Fruit fly (Drosophila melanogaster) whole organism, wandering third instar larva: ENCODE results near the gene ATP7.

Experiments
- Abd-B ChIP-seq: fragments of >200 bp; optimal IDR thresholded peaks from 2 replicates; lab custom pipeline; 2017; ENCODE audit warnings: missing biosample characterization, missing genetic modification characterization
- CG9705 ChIP-seq: fragments of 200-800 bp; sonication (Bioruptor generic); optimal IDR thresholded peaks from 2 replicates; lab custom pipeline; 2018; ENCODE audit warnings: missing biosample characterization, mild to moderate bottlenecking, missing genetic modification characterization
- CrebA ChIP-seq: fragments of 200-800 bp; sonication (Bioruptor generic); optimal IDR thresholded peaks from 2 replicates; lab custom pipeline; 2016; ENCODE audit warnings: missing biosample characterization, mild to moderate bottlenecking, missing genetic modification characterization, borderline replicate concordance
- Dif ChIP-seq: fragments of 200-275, 200-300 bp; sonication (Bioruptor generic); optimal IDR thresholded peaks from 2 replicates; lab custom pipeline; 2018; ENCODE audit warnings: missing biosample characterization, missing genetic modification characterization; ENCODE audit not compliant: partially characterized antibody
- HLH106 ChIP-seq: fragments of 200-800 bp; optimal IDR thresholded peaks from 3 replicates; lab custom pipeline; 2019; ENCODE audit warnings: missing biosample characterization, mild to moderate bottlenecking, missing genetic modification characterization, moderate library complexity
- Hr78 ChIP-seq: fragments of >200 bp; optimal IDR thresholded peaks from 2 replicates; lab custom pipeline; 2017; ENCODE audit warnings: missing biosample characterization, missing genetic modification characterization
- Hr83 ChIP-seq: fragments of 200-300 bp; sonication (Bioruptor generic); optimal IDR thresholded peaks from 2 replicates; lab custom pipeline; 2016; ENCODE audit warnings: missing biosample characterization, mild to moderate bottlenecking, missing genetic modification characterization, moderate library complexity; ENCODE audit not compliant: poor library complexity, severe bottlenecking
- Jra ChIP-seq: sonication (Bioruptor generic); optimal IDR thresholded peaks from 2 replicates; lab custom pipeline; 2016; ENCODE audit warnings: missing biosample characterization, missing genetic modification characterization
- Myc ChIP-seq: fragments of >200 bp; optimal IDR thresholded peaks from 2 replicates; lab custom pipeline; 2017
- N ChIP-seq: fragments of >200 bp; optimal IDR thresholded peaks from 2 replicates; lab custom pipeline; 2018; ENCODE audit warnings: missing biosample characterization, missing external identifiers, missing genetic modification characterization
- Rel ChIP-seq, 2 experiments: fragments of 200-800 bp; sonication (Bioruptor generic) in 1 of 2; optimal IDR thresholded peaks; 2 replicates in 1 of 2; 3 replicates in 1 of 2; lab custom pipeline; 2016 to 2019; ENCODE audit warnings: mild to moderate bottlenecking in 2 of 2, missing biosample characterization in 2 of 2, missing genetic modification characterization in 2 of 2, moderate library complexity in 1 of 2
- Sp1 ChIP-seq: fragments of 200-800 bp; sonication (Bioruptor generic); optimal IDR thresholded peaks from 3 replicates; lab custom pipeline; 2019; ENCODE audit warnings: missing biosample characterization, mild to moderate bottlenecking, missing genetic modification characterization, moderate library complexity
- Vsx2 ChIP-seq: fragments of 200-300, 225-300 bp; sonication (Bioruptor generic); optimal IDR thresholded peaks from 2 replicates; lab custom pipeline; 2018; ENCODE audit warnings: missing biosample characterization, missing genetic modification characterization; ENCODE audit not compliant: partially characterized antibody
- br ChIP-seq: fragments of 200-800 bp; sonication (Bioruptor generic); optimal IDR thresholded peaks from 2 replicates; lab custom pipeline; 2016; ENCODE audit warnings: missing biosample characterization, missing genetic modification characterization
- brk ChIP-seq: fragments of 200-800 bp; sonication (Bioruptor generic); optimal IDR thresholded peaks from 2 replicates; lab custom pipeline; 2016; ENCODE audit warnings: missing biosample characterization, mild to moderate bottlenecking, missing genetic modification characterization
- dl ChIP-seq, 2 experiments: fragments of 175-275, 200-275 bp in 1 of 2; fragments of 200-275 bp in 1 of 2; sonication (Bioruptor generic); optimal IDR thresholded peaks; lab custom pipeline; 2018; ENCODE audit warnings: mild to moderate bottlenecking in 2 of 2, missing biosample characterization in 2 of 2, missing genetic modification characterization in 2 of 2, moderate library complexity in 2 of 2; ENCODE audit not compliant: partially characterized antibody in 2 of 2, insufficient read depth in 1 of 2
- dmrt93B ChIP-seq: fragments of 200-800 bp; sonication (Bioruptor generic); optimal IDR thresholded peaks from 2 replicates; lab custom pipeline; 2018; ENCODE audit warnings: missing biosample characterization, mild to moderate bottlenecking, missing genetic modification characterization
- dsf ChIP-seq: sonication (Bioruptor generic); optimal IDR thresholded peaks from 2 replicates; lab custom pipeline; 2016; ENCODE audit warnings: missing biosample characterization, missing genetic modification characterization, borderline replicate concordance
- foxo ChIP-seq, 2 experiments: fragments of 200-800 bp; sonication (Bioruptor generic); optimal IDR thresholded peaks; 2 replicates in 1 of 2; 3 replicates in 1 of 2; lab custom pipeline; 2016 to 2017; ENCODE audit warnings: missing biosample characterization in 2 of 2, missing genetic modification characterization in 2 of 2
- fru ChIP-seq: fragments of 200-800 bp; sonication (Bioruptor generic); optimal IDR thresholded peaks from 3 replicates; lab custom pipeline; 2016; ENCODE audit warnings: missing biosample characterization, mild to moderate bottlenecking, missing genetic modification characterization
- h ChIP-seq: fragments of 200-800 bp; sonication (Bioruptor generic); optimal IDR thresholded peaks from 3 replicates; lab custom pipeline; 2016; ENCODE audit warnings: missing biosample characterization, mild to moderate bottlenecking, missing genetic modification characterization
- jim ChIP-seq: fragments of 175-275, 200-325 bp; sonication (Bioruptor generic); optimal IDR thresholded peaks from 2 replicates; lab custom pipeline; 2016; ENCODE audit warnings: missing biosample characterization, mild to moderate bottlenecking, missing genetic modification characterization
- pan ChIP-seq: fragments of >200 bp; optimal IDR thresholded peaks from 2 replicates; lab custom pipeline; 2017
- psq ChIP-seq: fragments of 200-800 bp; sonication (Bioruptor generic); optimal IDR thresholded peaks from 3 replicates; lab custom pipeline; 2017; ENCODE audit warnings: missing biosample characterization, mild to moderate bottlenecking, missing genetic modification characterization, moderate library complexity
- rgr ChIP-seq: fragments of 200-800 bp; sonication (Bioruptor generic); optimal IDR thresholded peaks from 3 replicates; lab custom pipeline; 2016; ENCODE audit warnings: missing biosample characterization, mild to moderate bottlenecking, missing genetic modification characterization
- sv ChIP-seq: fragments of 200-800 bp; sonication (Bioruptor generic); optimal IDR thresholded peaks from 3 replicates; lab custom pipeline; 2016; ENCODE audit warnings: missing biosample characterization, missing genetic modification characterization
- woc ChIP-seq: sonication (Bioruptor generic); optimal IDR thresholded peaks from 2 replicates; lab custom pipeline; 2016; ENCODE audit warnings: missing biosample characterization, mild to moderate bottlenecking, missing genetic modification characterization

Gene ATP7

DNA sequence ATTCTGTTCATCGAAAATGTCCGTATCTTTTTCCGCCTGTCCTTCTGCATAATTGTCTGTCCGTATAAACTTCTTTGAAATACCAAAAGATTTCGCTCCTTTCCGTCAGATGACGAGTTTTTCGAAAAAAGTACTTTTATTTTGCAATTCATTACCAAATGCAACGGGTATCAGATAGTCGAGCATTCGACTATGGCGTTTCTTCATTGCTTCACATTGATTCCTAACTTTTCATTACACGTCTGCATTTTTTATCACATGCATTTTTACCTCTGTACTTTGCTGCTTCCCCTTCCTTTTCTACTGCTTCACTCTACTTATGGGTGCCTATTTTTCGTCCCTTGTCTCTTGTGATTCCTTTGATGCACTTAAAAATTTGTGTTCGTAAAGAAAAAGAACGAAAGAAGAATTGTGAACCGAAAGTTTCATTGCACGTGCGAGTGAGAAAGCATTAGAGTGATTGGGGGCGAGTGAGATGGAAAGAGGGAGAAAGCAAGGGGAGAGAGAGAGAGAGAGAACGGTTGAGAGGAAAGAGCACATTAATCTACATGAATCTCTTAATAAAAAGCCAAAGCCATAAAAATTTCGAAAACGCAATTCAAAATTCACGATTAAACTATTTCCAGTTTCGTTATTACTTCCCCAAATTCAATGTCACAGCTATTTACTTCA is 26.4 kb upstream of the ATP7 start:
- TF ChIP-seq jim (GFP tag; lab: Kevin White, UChicago) (no peak), HLH106 (tag; lab: Kevin White, UChicago) (no peak), Jra (GFP tag; lab: Kevin White, UChicago) (no peak)

DNA sequence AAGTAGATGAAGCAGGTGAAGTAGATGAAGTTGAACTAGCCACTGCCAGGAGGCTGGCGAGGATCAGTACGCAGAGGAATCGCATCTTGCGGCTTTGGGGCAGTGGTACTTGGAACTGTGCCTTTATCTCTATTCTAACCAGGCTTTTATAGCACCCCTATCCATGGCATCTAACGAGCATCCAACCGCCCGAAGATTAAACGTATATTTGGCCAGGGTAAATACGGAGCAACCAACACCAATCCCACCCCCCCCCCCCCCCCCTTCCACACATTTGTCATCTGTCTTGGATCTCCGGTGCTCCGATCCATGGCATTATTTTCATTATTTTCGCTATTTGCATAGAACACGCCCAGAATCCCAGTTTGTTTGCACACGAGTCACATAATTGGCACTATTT is 16.9 kb upstream of the ATP7 start, which contains the start of gene CG15741:
Gene CG15741 (minus strand): TSS at position 101 of the 400 bp plus-strand sequence.
- TF ChIP-seq rgr (no peak), CrebA (GFP tag; lab: Kevin White, UChicago) (no peak), foxo (GFP tag; optimal IDR thresholded peaks at IDR 0.05; lab: Kevin White, UChicago) (no peak), Jra (GFP tag; lab: Kevin White, UChicago) (no peak), HLH106 (tag; lab: Kevin White, UChicago) (no peak), Hr78 (GFP tag; lab: Kevin White, UChicago) (no peak)

DNA sequence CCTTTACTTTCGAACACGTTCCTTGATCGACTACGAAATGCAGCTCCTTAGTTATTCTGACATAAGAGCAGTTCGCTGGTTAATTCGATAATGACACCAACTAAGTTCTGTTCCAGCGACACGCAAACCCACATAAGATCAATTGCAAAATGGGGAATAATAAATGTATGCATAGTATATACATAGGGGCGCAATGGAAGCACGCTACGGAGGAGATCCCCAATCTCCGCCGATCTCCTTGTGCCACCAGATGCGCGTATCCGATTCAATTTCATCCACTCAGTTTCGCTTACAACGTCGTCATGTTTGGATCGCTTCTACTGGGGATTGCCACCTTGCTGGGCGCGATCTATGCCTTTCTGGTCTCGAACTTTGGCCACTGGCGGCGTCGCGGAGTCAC is 15.5 kb upstream of the ATP7 start, which contains the start of gene Cyp28c1:
Gene Cyp28c1 (plus strand): TSS at position 301 of the 400 bp plus-strand sequence.
- no peak for TF ChIP-seq h (GFP tag; lab: Kevin White, UChicago)
- TF ChIP-seq Myc (lab: Kevin White, UChicago), result no peak
- TF ChIP-seq rgr, result no peak
- no peak for TF ChIP-seq fru (GFP tag; lab: Kevin White, UChicago)
- TF ChIP-seq brk (GFP tag; lab: Kevin White, UChicago), result no peak
- no peak for TF ChIP-seq Rel (GFP tag; optimal IDR thresholded peaks at IDR 0.05; lab: Kevin White, UChicago)
- no peak for TF ChIP-seq Rel (tag; optimal IDR thresholded peaks at IDR 0.05; lab: Kevin White, UChicago)
- no peak for TF ChIP-seq dl (GFP tag; optimal IDR thresholded peaks at IDR 0.05; lab: Kevin White, UChicago; ENCODE audit: insufficient read depth in 1 of 2, partially characterized antibody in 2 of 2)
- no peak for TF ChIP-seq Vsx2 (GFP tag; lab: Kevin White, UChicago)
- no peak for TF ChIP-seq CrebA (GFP tag; lab: Kevin White, UChicago)
- TF ChIP-seq HLH106 (tag; lab: Kevin White, UChicago), result no peak
- no peak for TF ChIP-seq psq (GFP tag; lab: Kevin White, UChicago)
- no peak for TF ChIP-seq Jra (GFP tag; lab: Kevin White, UChicago)
- TF ChIP-seq CG9705, result no peak
- no peak for TF ChIP-seq Abd-B (GFP tag; lab: Kevin White, UChicago)
- no peak for TF ChIP-seq Dif
- no peak for TF ChIP-seq jim (GFP tag; lab: Kevin White, UChicago)
- no peak for TF ChIP-seq pan (lab: Kevin White, UChicago)
- no peak for TF ChIP-seq dsf (GFP tag; lab: Kevin White, UChicago)

DNA sequence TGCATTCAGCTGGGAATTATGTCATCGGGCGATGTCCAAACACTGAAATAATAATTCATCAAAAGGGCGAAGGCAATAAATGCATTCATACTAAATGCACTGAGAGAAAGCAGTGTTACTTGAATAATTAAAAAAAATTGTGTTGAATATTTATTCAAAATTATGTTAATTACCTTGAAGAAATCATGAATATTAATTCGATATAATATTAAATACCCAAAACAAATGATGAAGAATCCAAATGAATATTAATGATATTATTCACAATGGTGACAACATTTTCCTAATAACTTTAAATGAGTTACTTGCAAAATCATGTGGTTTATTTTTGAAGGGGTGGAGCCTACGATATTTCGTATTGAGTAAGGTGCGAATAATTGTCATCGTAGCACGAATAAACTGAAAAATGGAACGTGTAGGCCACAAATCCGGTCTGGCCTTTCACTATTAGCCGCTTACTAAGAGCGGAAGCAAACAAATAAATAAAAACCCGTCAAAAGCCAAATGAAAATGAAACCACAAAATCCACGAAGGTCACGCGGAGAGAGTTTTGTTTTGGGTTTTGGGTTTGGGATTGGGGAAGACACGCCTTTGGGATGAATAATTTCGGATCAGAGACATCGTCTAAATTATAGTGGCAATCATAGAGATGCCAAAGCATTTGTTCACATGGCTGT is 13.0 kb upstream of the ATP7 start:
- TF ChIP-seq pan (lab: Kevin White, UChicago), result no peak
- no peak for TF ChIP-seq HLH106 (tag; lab: Kevin White, UChicago)
- no peak for TF ChIP-seq Vsx2 (GFP tag; lab: Kevin White, UChicago)
- no peak for TF ChIP-seq br (GFP tag; lab: Kevin White, UChicago)
- no peak for TF ChIP-seq dsf (GFP tag; lab: Kevin White, UChicago)
- no peak for TF ChIP-seq jim (GFP tag; lab: Kevin White, UChicago)
- no peak for TF ChIP-seq Hr83 (GFP tag; lab: Kevin White, UChicago)
- no peak for TF ChIP-seq Dif
- TF ChIP-seq woc (GFP tag; lab: Kevin White, UChicago), result no peak
- no peak for TF ChIP-seq brk (GFP tag; lab: Kevin White, UChicago)
- TF ChIP-seq Sp1 (GFP tag; lab: Kevin White, UChicago), result no peak

DNA sequence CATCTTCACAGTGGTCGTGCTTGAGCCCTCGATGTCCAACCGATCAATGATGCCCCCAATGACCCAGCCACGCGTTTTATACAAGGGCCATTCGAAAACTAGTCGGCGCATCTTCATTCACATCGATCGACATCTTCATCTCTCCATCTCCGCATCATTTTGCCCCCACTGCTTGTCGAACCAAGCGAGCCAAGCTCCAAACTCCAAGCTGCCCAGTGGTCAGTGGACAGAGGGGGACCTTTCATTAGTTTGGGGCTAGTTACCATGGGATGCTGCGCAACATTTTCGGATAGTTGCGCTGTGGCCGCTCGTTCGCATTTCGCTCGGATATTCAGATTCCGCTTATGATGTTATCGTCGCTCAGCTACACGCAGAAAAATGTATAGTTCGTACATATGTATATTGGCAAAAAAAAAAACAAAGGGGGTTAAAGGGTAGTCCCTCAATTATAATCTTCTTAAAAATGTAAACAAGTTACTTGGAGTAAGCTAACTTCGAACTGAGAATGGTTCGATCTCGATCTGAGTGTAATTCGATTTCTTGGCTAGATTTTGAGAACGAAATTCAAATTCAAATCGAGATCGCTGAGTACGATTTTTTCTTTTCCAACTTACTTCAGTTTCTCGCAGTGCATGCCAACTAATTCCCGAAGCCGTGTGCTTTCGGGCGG is 8.6 kb upstream of the ATP7 start, which contains the start of gene CG15740:
Gene CG15740 (minus strand): TSS at position 51 of the 670 bp plus-strand sequence.
- TF ChIP-seq sv (no peak), Hr83 (GFP tag; lab: Kevin White, UChicago) (no peak), Rel (GFP tag; optimal IDR thresholded peaks at IDR 0.05; lab: Kevin White, UChicago) (no peak), Rel (tag; optimal IDR thresholded peaks at IDR 0.05; lab: Kevin White, UChicago) (no peak), dmrt93B (GFP tag; lab: Kevin White, UChicago) (no peak), psq (GFP tag; lab: Kevin White, UChicago) (no peak), N (GFP tag; lab: Kevin White, UChicago) (no peak), HLH106 (tag; lab: Kevin White, UChicago) (no peak)
